Worm (Caenorhabditis elegans) whole organism, L3 larva: ENCODE data around the gene pis-1.

Source experiments
- mdl-1 ChIP-seq: fragments of 150-350 bp; optimal IDR thresholded peaks from 2 replicates; lab custom pipeline; 2014; ENCODE audit warnings: missing biosample characterization, missing genetic modification characterization
- nhr-11 ChIP-seq: fragments of 150-350 bp; optimal IDR thresholded peaks from 2 replicates; lab custom pipeline; 2014; ENCODE audit warnings: missing biosample characterization, missing genetic modification characterization
- nhr-12 ChIP-seq: fragments of 150-350 bp; optimal IDR thresholded peaks from 2 replicates; lab custom pipeline; 2014; ENCODE audit warnings: missing biosample characterization, missing genetic modification characterization
- nhr-67 ChIP-seq: fragments of 150-350 bp; optimal IDR thresholded peaks from 2 replicates; lab custom pipeline; 2014; ENCODE audit warnings: missing biosample characterization, missing genetic modification characterization
- pqm-1 ChIP-seq: fragments of 150-350 bp; optimal IDR thresholded peaks from 2 replicates; lab custom pipeline; 2017; ENCODE audit warnings: missing biosample characterization, missing genetic modification characterization, inconsistent platforms
- snpc-4 ChIP-seq: fragments of 150-350 bp; optimal IDR thresholded peaks from 2 replicates; lab custom pipeline; 2014; ENCODE audit warnings: missing biosample characterization, missing genetic modification characterization
- ztf-11 ChIP-seq: fragments of 150-350 bp; optimal IDR thresholded peaks from 2 replicates; lab custom pipeline; 2014; ENCODE audit warnings: missing biosample characterization, missing genetic modification characterization

ce11 chrIV:9842071-9842470, 45.7 kb upstream of the pis-1 start, which contains the start of gene K07F5.17:
- no peak for TF ChIP-seq pqm-1 (tag; lab: Kevin White, UChicago)
- TF ChIP-seq nhr-67 = no peak
- TF ChIP-seq snpc-4 (tag; lab: Kevin White, UChicago) = no peak
- no peak for TF ChIP-seq mdl-1 (tag; lab: Kevin White, UChicago)
- TF ChIP-seq nhr-12 (tag; lab: Kevin White, UChicago) = no peak
- no peak for TF ChIP-seq nhr-11 (tag; lab: Kevin White, UChicago)
- TF ChIP-seq ztf-11 (tag; lab: Kevin White, UChicago) = no peak
